Fruit fly (Drosophila melanogaster): Measurements from ENCODE around the gene CG6059.

DNA sequence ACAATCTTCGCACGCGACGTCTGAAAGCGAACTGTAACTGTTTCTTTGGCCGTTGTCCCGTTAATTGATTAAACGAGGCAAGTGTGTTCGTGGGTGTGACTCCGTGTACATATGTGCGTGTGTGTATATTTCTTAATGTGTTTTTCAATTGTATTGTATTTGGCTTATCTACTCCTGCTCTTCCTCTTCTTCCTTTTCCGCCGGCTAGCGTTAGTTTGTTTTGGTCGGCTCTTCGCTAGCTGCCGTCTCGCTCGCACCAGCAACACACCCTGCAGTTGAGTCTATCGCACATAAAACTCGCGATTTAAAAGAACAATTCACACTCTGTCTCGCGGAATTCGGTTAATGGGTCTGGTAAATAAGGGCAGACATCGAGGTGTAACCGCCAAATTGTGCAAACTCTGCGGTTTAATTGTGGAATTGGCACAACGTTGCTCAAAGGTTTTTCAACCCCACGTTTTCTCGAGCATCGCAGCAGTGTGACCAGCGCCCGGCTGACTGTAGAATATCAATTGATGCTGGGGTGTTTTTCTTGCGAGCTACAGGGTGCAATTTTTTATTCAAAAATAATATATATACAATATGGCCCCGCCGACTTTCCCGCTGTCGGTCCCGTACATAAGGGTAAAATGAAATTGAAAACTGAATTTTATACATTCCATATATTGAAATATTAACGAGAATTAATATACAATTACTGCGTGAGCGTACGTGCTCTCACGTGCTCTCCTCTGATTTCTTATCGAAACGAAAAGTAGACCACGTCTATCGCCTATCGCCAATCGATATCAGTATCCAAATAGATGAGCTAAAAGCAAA, 12.5 kb downstream of the CG6059 start, which contains the start of the genes gb and CG5815:
- TF ChIP-seq CTCF (optimal IDR thresholded peaks at IDR 0.05) (no peak), CG8478 (optimal IDR thresholded peaks at IDR 0.05) (no peak)

All from S2 (cell line).